Comparison of ENCODE assay signal across 5 worm cellular contexts in genomic region chrIII:11870009-11870408, ce11.
A peak's percentile ranks its signal among the peaks of the same experiment; 100 is the strongest.
TF ChIP-seq lines count a peak whose summit lies in the region.

No protein-coding gene starts in this region.

TF ChIP-seq in whole organism, L1 larva, 84 proteins besides CTCF, POLR2A, EP300 and RAD21 (continues in another document):
- TF ChIP-seq dsc-1 (tag; optimal IDR thresholded peaks at IDR 0.05; lab: Kevin White, UChicago), result peak; percentile 72
- TF ChIP-seq ets-5 (GFP tag; IDR thresholded peaks at IDR 0.05; lab: Robert Waterston, UW), result no peak
- TF ChIP-seq lin-14 (GFP tag; optimal IDR thresholded peaks at IDR 0.05; lab: Kevin White, UChicago), result peak; percentile 98
- TF ChIP-seq mab-9 (GFP tag; IDR thresholded peaks at IDR 0.05; lab: Robert Waterston, UW), result peak; percentile 79
- TF ChIP-seq ceh-82 (tag; optimal IDR thresholded peaks at IDR 0.05; lab: Kevin White, UChicago), result peak; percentile 73 to 92 (median 78)
- TF ChIP-seq nhr-77 (tag; optimal IDR thresholded peaks at IDR 0.05; lab: Kevin White, UChicago), result peak; percentile 79
- peak; percentile 84 to 86 for TF ChIP-seq lin-35 (GFP tag; optimal IDR thresholded peaks at IDR 0.05; lab: Kevin White, UChicago)
- peak; percentile 63 for TF ChIP-seq blmp-1 (tag; optimal IDR thresholded peaks at IDR 0.05; lab: Kevin White, UChicago)
- TF ChIP-seq ceh-8 (GFP tag; optimal IDR thresholded peaks at IDR 0.05; lab: Kevin White, UChicago), result peak; percentile 12
- peak; percentile 49 for TF ChIP-seq fkh-10 (GFP tag; optimal IDR thresholded peaks at IDR 0.05; lab: Kevin White, UChicago)
- TF ChIP-seq snpc-4 (tag; optimal IDR thresholded peaks at IDR 0.05; lab: Kevin White, UChicago), result peak; percentile 92
- TF ChIP-seq swsn-7 (tag; optimal IDR thresholded peaks at IDR 0.05; lab: Kevin White, UChicago), result peak; percentile 87
- TF ChIP-seq alr-1 (tag; optimal IDR thresholded peaks at IDR 0.05; lab: Kevin White, UChicago; ENCODE audit: borderline replicate concordance), result no peak
- peak; percentile 94 for TF ChIP-seq mep-1 (tag; optimal IDR thresholded peaks at IDR 0.05; lab: Kevin White, UChicago)
- TF ChIP-seq skn-1 (tag; optimal IDR thresholded peaks at IDR 0.05; lab: Kevin White, UChicago), result peak; percentile 82
- no peak for TF ChIP-seq unc-30 (tag; optimal IDR thresholded peaks at IDR 0.05; lab: Kevin White, UChicago)
- TF ChIP-seq nhr-12 (tag; optimal IDR thresholded peaks at IDR 0.05; lab: Kevin White, UChicago), result no peak
- peak; percentile 1 for TF ChIP-seq aha-1 (tag; optimal IDR thresholded peaks at IDR 0.05; lab: Kevin White, UChicago)

TF ChIP-seq in whole organism, L3 larva, 47 proteins besides CTCF, POLR2A, EP300 and RAD21 (continues in another document):
- TF ChIP-seq nhr-12 (tag; optimal IDR thresholded peaks at IDR 0.05; lab: Kevin White, UChicago) (no peak), nfya-1 (tag; optimal IDR thresholded peaks at IDR 0.05; lab: Kevin White, UChicago; ENCODE audit: insufficient read depth) (peak; percentile 97), R02D3.7 (tag; optimal IDR thresholded peaks at IDR 0.05; lab: Kevin White, UChicago) (peak; percentile 47), nhr-43 (tag; optimal IDR thresholded peaks at IDR 0.05; lab: Kevin White, UChicago; ENCODE audit: poor library complexity, severe bottlenecking) (peak; percentile 86), pqm-1 (tag; optimal IDR thresholded peaks at IDR 0.05; lab: Kevin White, UChicago) (peak; percentile 61), nhr-76 (tag; optimal IDR thresholded peaks at IDR 0.05; lab: Kevin White, UChicago) (no peak), elt-3 (tag; optimal IDR thresholded peaks at IDR 0.05; lab: Kevin White, UChicago) (no peak), mml-1 (tag; optimal IDR thresholded peaks at IDR 0.05; lab: Kevin White, UChicago) (no peak), zag-1 (tag; optimal IDR thresholded peaks at IDR 0.05; lab: Kevin White, UChicago) (no peak), skn-1 (tag; optimal IDR thresholded peaks at IDR 0.05; lab: Kevin White, UChicago) (peak; percentile 53), fkh-2 (tag; optimal IDR thresholded peaks at IDR 0.05; lab: Kevin White, UChicago) (peak; percentile 23), unc-39 (tag; optimal IDR thresholded peaks at IDR 0.05; lab: Kevin White, UChicago) (no peak), lin-39 (tag; optimal IDR thresholded peaks at IDR 0.05; lab: Kevin White, UChicago) (peak; percentile 95), sea-2 (GFP tag; optimal IDR thresholded peaks at IDR 0.05; lab: Kevin White, UChicago) (no peak), nhr-67 (tag; optimal IDR thresholded peaks at IDR 0.05; lab: Kevin White, UChicago) (no peak), nhr-237 (tag; optimal IDR thresholded peaks at IDR 0.05; lab: Kevin White, UChicago) (no peak), nhr-11 (tag; optimal IDR thresholded peaks at IDR 0.05; lab: Kevin White, UChicago) (no peak), nhr-28 (tag; optimal IDR thresholded peaks at IDR 0.05; lab: Kevin White, UChicago) (no peak), hmg-11 (tag; optimal IDR thresholded peaks at IDR 0.05; lab: Kevin White, UChicago) (peak; percentile 82)

TF ChIP-seq in whole organism, early embryonic, 17 proteins besides CTCF, POLR2A, EP300 and RAD21:
- TF ChIP-seq ets-7 (tag; optimal IDR thresholded peaks at IDR 0.05; lab: Kevin White, UChicago) (no peak), tbx-11 (GFP tag; IDR thresholded peaks at IDR 0.05; lab: Robert Waterston, UW) (no peak), tbx-37 (GFP tag; conservative IDR thresholded peaks at IDR 0.05; lab: Robert Waterston, UW) (peak; percentile 51), F13C5.2 (tag; optimal IDR thresholded peaks at IDR 0.05; lab: Kevin White, UChicago) (peak; percentile 55), hmg-4 (GFP tag; optimal IDR thresholded peaks at IDR 0.05; lab: Kevin White, UChicago) (peak; percentile 72), pes-1 (GFP tag; IDR thresholded peaks at IDR 0.05; lab: Robert Waterston, UW) (peak; percentile 43; the same call in 1 of the 2 replicates), hnd-1 (tag; optimal IDR thresholded peaks at IDR 0.05; lab: Kevin White, UChicago) (no peak), ama-1 (optimal IDR thresholded peaks at IDR 0.05; lab: Kevin White, UChicago) (no peak)
TF ChIP-seq in whole organism, early embryonic: peak in this region for 4.

TF ChIP-seq in whole organism, midembryonic, 9 proteins besides CTCF, POLR2A, EP300 and RAD21:
- TF ChIP-seq T22C8.4 (GFP tag; IDR thresholded peaks at IDR 0.05; lab: Robert Waterston, UW) (no peak), flt-1 (GFP tag; IDR thresholded peaks at IDR 0.05; lab: Robert Waterston, UW) (0 out of 2 replicates have a peak, but pooled peaks have one; percentile 46), ref-1 (GFP tag; conservative IDR thresholded peaks at IDR 0.05; lab: Robert Waterston, UW) (no peak), cog-1 (tag; optimal IDR thresholded peaks at IDR 0.05; lab: Kevin White, UChicago) (peak; percentile 64), ztf-29 (GFP tag; IDR thresholded peaks at IDR 0.05; lab: Robert Waterston, UW) (no peak), med-1 (GFP tag; optimal IDR thresholded peaks at IDR 0.05; lab: Kevin White, UChicago; ENCODE audit: insufficient read depth) (no peak), klf-2 (GFP tag; conservative IDR thresholded peaks at IDR 0.05; lab: Robert Waterston, UW) (no peak), ztf-23 (GFP tag; IDR thresholded peaks at IDR 0.05; lab: Robert Waterston, UW) (peak; percentile 55; the same call in 1 of the 2 replicates), tab-1 (GFP tag; IDR thresholded peaks at IDR 0.05; lab: Robert Waterston, UW) (no peak)

TF ChIP-seq in whole organism, young adult, 124 proteins besides CTCF, POLR2A, EP300 and RAD21 (continues in another document):
- TF ChIP-seq dpl-1 (GFP tag; optimal IDR thresholded peaks at IDR 0.05; lab: Kevin White, UChicago) (no peak), lsl-1 (GFP tag; optimal IDR thresholded peaks at IDR 0.05; lab: Kevin White, UChicago) (no peak), xnd-1 (tag; optimal IDR thresholded peaks at IDR 0.05; lab: Kevin White, UChicago) (no peak), F22D6.2 (tag; optimal IDR thresholded peaks at IDR 0.05; lab: Kevin White, UChicago) (peak; percentile 4), ceh-100 (GFP tag; IDR thresholded peaks at IDR 0.05; lab: Robert Waterston, UW) (peak; percentile 62; the same call in 1 of the 2 replicates), pha-4 (tag; optimal IDR thresholded peaks at IDR 0.05; lab: Kevin White, UChicago) (no peak), mcd-1 (GFP tag; IDR thresholded peaks at IDR 0.05; lab: Robert Waterston, UW) (peak; percentile 67), snpc-1.3 (tag; optimal IDR thresholded peaks at IDR 0.05; lab: Kevin White, UChicago; ENCODE audit: insufficient read depth) (no peak), K12H6.12 (tag; optimal IDR thresholded peaks at IDR 0.05; lab: Kevin White, UChicago) (peak; percentile 88), zfh-2 (GFP tag; conservative IDR thresholded peaks at IDR 0.05; lab: Robert Waterston, UW) (peak; percentile 93), unc-62 (GFP tag; optimal IDR thresholded peaks at IDR 0.05; lab: Kevin White, UChicago) (no peak), D2030.7 (GFP tag; IDR thresholded peaks at IDR 0.05; lab: Robert Waterston, UW) (no peak), F39B2.1 (GFP tag; IDR thresholded peaks at IDR 0.05; lab: Robert Waterston, UW) (no peak), F23B12.7 (tag; optimal IDR thresholded peaks at IDR 0.05; lab: Kevin White, UChicago; ENCODE audit: insufficient read depth) (peak; percentile 29), F52B5.7 (tag; optimal IDR thresholded peaks at IDR 0.05; lab: Kevin White, UChicago) (no peak), tbp1 (GFP tag; optimal IDR thresholded peaks at IDR 0.05; lab: Kevin White, UChicago) (peak; percentile 51), die-1 (tag; optimal IDR thresholded peaks at IDR 0.05; lab: Kevin White, UChicago) (no peak), nfya-2 (GFP tag; IDR thresholded peaks at IDR 0.05; lab: Robert Waterston, UW) (no peak), efl-1 (GFP tag; optimal IDR thresholded peaks at IDR 0.05; lab: Kevin White, UChicago) (no peak), lin-35 (GFP tag; optimal IDR thresholded peaks at IDR 0.05; lab: Kevin White, UChicago) (peak in 1 of 3 experiments; percentile 55), Y53G8AR.9 (GFP tag; conservative IDR thresholded peaks at IDR 0.05; lab: Robert Waterston, UW) (0 out of 2 replicates have a peak, but pooled peaks have one; percentile 23), hsf-1 (GFP tag; IDR thresholded peaks at IDR 0.05; lab: Robert Waterston, UW) (no peak), lsy-27 (tag; optimal IDR thresholded peaks at IDR 0.05; lab: Kevin White, UChicago; ENCODE audit: borderline replicate concordance, insufficient read depth) (no peak), Y79H2A.3 (GFP tag; conservative IDR thresholded peaks at IDR 0.05; lab: Robert Waterston, UW) (no peak), attf-6 (GFP tag; IDR thresholded peaks at IDR 0.05; lab: Robert Waterston, UW) (no peak), hlh-12 (tag; optimal IDR thresholded peaks at IDR 0.05; lab: Kevin White, UChicago) (no peak), zim-3 (tag; optimal IDR thresholded peaks at IDR 0.05; lab: Kevin White, UChicago) (no peak), F57C9.4 (tag; optimal IDR thresholded peaks at IDR 0.05; lab: Kevin White, UChicago) (no peak), madf-10 (tag; optimal IDR thresholded peaks at IDR 0.05; lab: Kevin White, UChicago) (peak; percentile 59), ztf-26 (tag; optimal IDR thresholded peaks at IDR 0.05; lab: Kevin White, UChicago) (peak; percentile 18), chd-7 (tag; optimal IDR thresholded peaks at IDR 0.05; lab: Kevin White, UChicago) (peak; percentile 39), C06A6.2 (GFP tag; conservative IDR thresholded peaks at IDR 0.05; lab: Robert Waterston, UW) (no peak), lin-54 (GFP tag; optimal IDR thresholded peaks at IDR 0.05; lab: Kevin White, UChicago) (peak; percentile 1), ets-4 (GFP tag; optimal IDR thresholded peaks at IDR 0.05; lab: Kevin White, UChicago) (no peak), C17E4.6 (GFP tag; IDR thresholded peaks at IDR 0.05; lab: Robert Waterston, UW) (no peak), sdz-38 (tag; optimal IDR thresholded peaks at IDR 0.05; lab: Kevin White, UChicago) (no peak), dox-1 (GFP tag; IDR thresholded peaks at IDR 0.05; lab: Robert Waterston, UW) (peak; percentile 89), ztf-25 (GFP tag; IDR thresholded peaks at IDR 0.05; lab: Robert Waterston, UW) (no peak), Y53F4B.3 (GFP tag; IDR thresholded peaks at IDR 0.05; lab: Robert Waterston, UW) (no peak), pbrm-1 (GFP tag; IDR thresholded peaks at IDR 0.05; lab: Robert Waterston, UW) (peak; percentile 28; the same call in 1 of the 2 replicates), nhr-80 (tag; optimal IDR thresholded peaks at IDR 0.05; lab: Kevin White, UChicago) (peak; percentile 88), attf-5 (GFP tag; optimal IDR thresholded peaks at IDR 0.05; lab: Kevin White, UChicago) (peak; percentile 92), akir-1 (GFP tag; optimal IDR thresholded peaks at IDR 0.05; lab: Kevin White, UChicago) (no peak), cebp-2 (GFP tag; IDR thresholded peaks at IDR 0.05; lab: Robert Waterston, UW) (no peak)

Comparison
In these comparisons a context has a peak if more than half of its experiments do, and no peak if none do; other contexts are left out.
1. Of the 8 proteins assayed by ChIP-seq in both whole organism, young adult and whole organism, L1 larva: peak only in whole organism, young adult: none; only in whole organism, L1 larva: ama-1, dpl-1, efl-1 and unc-130; in both: nhr-90 and snpc-4; in neither: 1; mixed calls (peak in some experiments, not most) for 1.